Fruit fly (Drosophila melanogaster) whole organism, embryonic: ENCODE measurements around the gene CG33127.
A peak's percentile ranks its signal among the peaks of the same experiment; 100 is the strongest.

Experiments used
- Adf1 ChIP-seq: fragments of 200-800 bp; sonication (Bioruptor generic); IDR thresholded peaks from 2 replicates; pipeline ENCODE4 v1.3.6; 2022; ENCODE audit warnings: missing biosample characterization, missing genetic modification characterization
- Atf6 ChIP-seq: fragments of 200-800 bp; sonication (Bioruptor generic); IDR thresholded peaks from 2 replicates; pipeline ENCODE4 v1.3.6; 2022; ENCODE audit warnings: missing biosample characterization, missing genetic modification characterization
- Awh ChIP-seq: fragments of 200-800 bp; sonication (Bioruptor generic); IDR thresholded peaks from 2 replicates; pipeline ENCODE4, ENCODE4 v1.3.6; 2022; ENCODE audit warnings: missing biosample characterization, missing genetic modification characterization
- Bteb2 ChIP-seq: fragments of 200-800 bp; sonication (Bioruptor generic); optimal IDR thresholded peaks from 2 replicates; lab custom pipeline; 2016; ENCODE audit warnings: missing biosample characterization, missing genetic modification characterization
- CG1024 ChIP-seq: fragments of 200-800 bp; sonication (Bioruptor generic); IDR thresholded peaks from 2 replicates; pipeline ENCODE4 v1.3.6; 2022; ENCODE audit warnings: missing biosample characterization, missing genetic modification characterization
- CG10366 ChIP-seq: fragments of 200-800 bp; sonication (Bioruptor generic); IDR thresholded peaks from 2 replicates; pipeline ENCODE4 v1.3.6; 2022; ENCODE audit warnings: missing biosample characterization, missing genetic modification characterization
- CG10543 ChIP-seq: fragments of 200-800 bp; sonication (Bioruptor generic); optimal IDR thresholded peaks from 3 replicates; lab custom pipeline; 2017; ENCODE audit warnings: missing biosample characterization, mild to moderate bottlenecking, missing genetic modification characterization, moderate library complexity
- CG11085 ChIP-seq: fragments of 200-800 bp; sonication (Bioruptor generic); IDR thresholded peaks from 2 replicates; pipeline ENCODE4 v1.3.6; 2022; ENCODE audit warnings: missing biosample characterization, missing genetic modification characterization
- CG12155 ChIP-seq: fragments of 200-800 bp; sonication (Bioruptor generic); optimal IDR thresholded peaks from 3 replicates; lab custom pipeline; 2016; ENCODE audit warnings: missing biosample characterization, missing genetic modification characterization
- CG12236 ChIP-seq: fragments of 200-800 bp; sonication (Bioruptor generic); optimal IDR thresholded peaks from 2 replicates; lab custom pipeline; 2016; ENCODE audit warnings: missing biosample characterization, missing genetic modification characterization
- CG15514 ChIP-seq: fragments of 200-800 bp; sonication (Bioruptor generic); optimal IDR thresholded peaks from 3 replicates; lab custom pipeline; 2017; ENCODE audit warnings: missing biosample characterization, missing genetic modification characterization, mild to moderate bottlenecking, moderate library complexity, missing genetic modification reagents
- CG16779 ChIP-seq: fragments of 200-800 bp; sonication (Bioruptor generic); IDR thresholded peaks from 2 replicates; pipeline ENCODE4 v1.3.6; 2022; ENCODE audit warnings: missing biosample characterization, missing genetic modification characterization
- CG17568 ChIP-seq: fragments of 200-800 bp; sonication (Bioruptor generic); optimal IDR thresholded peaks from 2 replicates; lab custom pipeline; 2018; ENCODE audit warnings: missing biosample characterization, mild to moderate bottlenecking, missing genetic modification characterization, moderate library complexity
- CG17802 ChIP-seq: fragments of 200-800 bp; sonication (Bioruptor generic); optimal IDR thresholded peaks from 2 replicates; lab custom pipeline; 2018; ENCODE audit warnings: missing biosample characterization, mild to moderate bottlenecking, missing genetic modification characterization, moderate library complexity
- CG18619 ChIP-seq: fragments of 200-800 bp; sonication (Bioruptor generic); optimal IDR thresholded peaks from 3 replicates; lab custom pipeline; 2017; ENCODE audit warnings: missing biosample characterization, mild to moderate bottlenecking, missing genetic modification characterization
- CG2712 ChIP-seq: fragments of 200-800 bp; optimal IDR thresholded peaks from 3 replicates; lab custom pipeline; 2019; ENCODE audit warnings: missing biosample characterization, mild to moderate bottlenecking, missing genetic modification characterization, moderate library complexity
- CG4360 ChIP-seq: fragments of 200-800 bp; sonication (Bioruptor generic); IDR thresholded peaks from 2 replicates; pipeline ENCODE4 v1.3.6; 2022; ENCODE audit warnings: missing biosample characterization, missing genetic modification characterization
- CG4404 ChIP-seq: fragments of 200-800 bp; sonication (Bioruptor generic); IDR thresholded peaks from 2 replicates; pipeline ENCODE4 v1.3.6; 2022; ENCODE audit warnings: missing biosample characterization, missing genetic modification characterization
- CG4424 ChIP-seq: fragments of 200-800 bp; sonication (Bioruptor generic); optimal IDR thresholded peaks from 3 replicates; lab custom pipeline; 2016; ENCODE audit warnings: missing biosample characterization, missing genetic modification characterization
- CG4707 ChIP-seq: fragments of 200-800 bp; sonication (Bioruptor generic); optimal IDR thresholded peaks from 2 replicates; lab custom pipeline; 2018; ENCODE audit warnings: missing biosample characterization, mild to moderate bottlenecking, missing genetic modification characterization, moderate library complexity
- CTCF ChIP-seq: fragments of 200-800 bp; sonication (Bioruptor generic); optimal IDR thresholded peaks from 2 replicates; lab custom pipeline; 2017; ENCODE audit warnings: missing biosample characterization, mild to moderate bottlenecking, missing genetic modification characterization, moderate library complexity
- CoRest ChIP-seq: fragments of 200-800 bp; sonication (Bioruptor generic); optimal IDR thresholded peaks from 3 replicates; lab custom pipeline; 2018; ENCODE audit warnings: missing biosample characterization, mild to moderate bottlenecking, missing genetic modification characterization, moderate library complexity
- Dbx ChIP-seq: fragments of 200-800 bp; sonication (Bioruptor generic); IDR thresholded peaks from 3 replicates; pipeline ENCODE4 v1.3.6; 2022; ENCODE audit warnings: missing biosample characterization, missing genetic modification characterization
- Doc2 ChIP-seq: fragments of 200-800 bp; sonication (Bioruptor generic); IDR thresholded peaks from 2 replicates; pipeline ENCODE4 v1.3.6; 2022; ENCODE audit warnings: missing biosample characterization, missing genetic modification characterization
- Dref ChIP-seq: fragments of 200-800 bp; sonication (Bioruptor generic); IDR thresholded peaks from 2 replicates; pipeline ENCODE4 v1.3.6; 2022; ENCODE audit warnings: missing biosample characterization, missing genetic modification characterization
- Hsf ChIP-seq: fragments of 200-800 bp; sonication (Bioruptor generic); optimal IDR thresholded peaks from 3 replicates; lab custom pipeline; 2016; ENCODE audit warnings: missing biosample characterization, missing genetic modification characterization
- Lhr ChIP-seq: fragments of 200-800 bp; sonication (Bioruptor generic); optimal IDR thresholded peaks from 3 replicates; lab custom pipeline; 2017; ENCODE audit warnings: mild to moderate bottlenecking, missing biosample characterization, missing genetic modification reagents, missing genetic modification characterization
- Oli ChIP-seq: fragments of 200-800 bp; sonication (Bioruptor generic); optimal IDR thresholded peaks from 2 replicates; lab custom pipeline; 2018; ENCODE audit warnings: missing biosample characterization, mild to moderate bottlenecking, missing genetic modification characterization, moderate library complexity
- Optix ChIP-seq: fragments of 200-800 bp; sonication (Bioruptor generic); IDR thresholded peaks from 3 replicates; pipeline ENCODE4 v1.3.6; 2022; ENCODE audit warnings: missing biosample characterization, missing genetic modification characterization
- PHDP ChIP-seq: fragments of 200-800 bp; sonication (Bioruptor generic); optimal IDR thresholded peaks from 3 replicates; lab custom pipeline; 2018; ENCODE audit warnings: missing biosample characterization, mild to moderate bottlenecking, missing genetic modification characterization, moderate library complexity
- Usf ChIP-seq: fragments of 200-800 bp; sonication (Bioruptor generic); optimal IDR thresholded peaks from 2 replicates; lab custom pipeline; 2017; ENCODE audit warnings: missing genotype, missing biosample characterization, missing genetic modification characterization
- ara ChIP-seq: fragments of 200-800 bp; sonication (Bioruptor generic); IDR thresholded peaks from 2 replicates; pipeline ENCODE4 v1.3.6; 2022; ENCODE audit warnings: missing biosample characterization, missing genetic modification characterization
- ash1 ChIP-seq: fragments of 200-800 bp; sonication (Bioruptor generic); optimal IDR thresholded peaks from 2 replicates; lab custom pipeline; 2018; ENCODE audit warnings: missing biosample characterization, mild to moderate bottlenecking, missing genetic modification characterization
- az2 ChIP-seq: fragments of 200-800 bp; sonication (Bioruptor generic); optimal IDR thresholded peaks from 3 replicates; lab custom pipeline; 2016; ENCODE audit warnings: missing biosample characterization, missing genetic modification characterization
- bbx ChIP-seq: fragments of 200-800 bp; sonication (Bioruptor generic); IDR thresholded peaks from 2 replicates; pipeline ENCODE4 v1.3.6; 2022; ENCODE audit warnings: missing biosample characterization, missing genetic modification characterization; ENCODE audit not compliant: partially characterized antibody
- bowl ChIP-seq: fragments of 200-800 bp; sonication (Bioruptor generic); IDR thresholded peaks from 2 replicates; pipeline ENCODE4 v1.3.6; 2022; ENCODE audit warnings: missing biosample characterization, missing genetic modification characterization
- cas ChIP-seq: fragments of 200-800 bp; sonication (Bioruptor generic); IDR thresholded peaks from 2 replicates; pipeline ENCODE4 v1.3.6; 2022; ENCODE audit warnings: missing biosample characterization, missing genetic modification characterization
- cg ChIP-seq: fragments of 200-800 bp; sonication (Bioruptor generic); optimal IDR thresholded peaks from 3 replicates; lab custom pipeline; 2019; ENCODE audit warnings: missing biosample characterization, mild to moderate bottlenecking, missing genetic modification characterization, moderate library complexity
- dan ChIP-seq: fragments of 200-800 bp; sonication (Bioruptor generic); IDR thresholded peaks from 2 replicates; pipeline ENCODE4 v1.3.6; 2022; ENCODE audit warnings: missing biosample characterization, missing genetic modification characterization
- disco-r ChIP-seq: fragments of 200-800 bp; sonication (Bioruptor generic); optimal IDR thresholded peaks from 2 replicates; lab custom pipeline; 2016; ENCODE audit warnings: missing biosample characterization, missing genetic modification characterization
- fd102C ChIP-seq: fragments of 200-800 bp; sonication (Bioruptor generic); optimal IDR thresholded peaks from 2 replicates; lab custom pipeline; 2018; ENCODE audit warnings: missing biosample characterization, mild to moderate bottlenecking, missing genetic modification characterization, moderate library complexity
- gfzf ChIP-seq: fragments of 200-800 bp; sonication (Bioruptor generic); optimal IDR thresholded peaks from 2 replicates; lab custom pipeline; 2016; ENCODE audit warnings: missing biosample characterization, mild to moderate bottlenecking, missing genetic modification characterization, moderate library complexity
- h ChIP-seq: fragments of >200 bp; optimal IDR thresholded peaks from 2 replicates; lab custom pipeline; 2017
- ham ChIP-seq: fragments of 200-800 bp; sonication (Bioruptor generic); IDR thresholded peaks from 2 replicates; pipeline ENCODE4 v1.3.6; 2022; ENCODE audit warnings: missing biosample characterization, missing genetic modification characterization
- lmd ChIP-seq: fragments of 200-800 bp; sonication (Bioruptor generic); IDR thresholded peaks from 2 replicates; pipeline ENCODE4 v1.3.6; 2022; ENCODE audit warnings: missing biosample characterization, missing genetic modification characterization
- pzg ChIP-seq: fragments of 200-800 bp; sonication (Bioruptor generic); optimal IDR thresholded peaks from 3 replicates; lab custom pipeline; 2018; ENCODE audit warnings: missing biosample characterization, mild to moderate bottlenecking, missing genetic modification characterization, moderate library complexity
- ranshi ChIP-seq: fragments of 200-800 bp; sonication (Bioruptor generic); IDR thresholded peaks from 2 replicates; pipeline ENCODE4 v1.3.6; 2022; ENCODE audit warnings: missing biosample characterization, missing genetic modification characterization
- run ChIP-seq: fragments of 200-800 bp; sonication (Bioruptor generic); optimal IDR thresholded peaks from 3 replicates; lab custom pipeline; 2018; ENCODE audit warnings: missing biosample characterization, mild to moderate bottlenecking, missing genetic modification characterization
- scrt ChIP-seq: fragments of 200-800 bp; sonication (Bioruptor generic); optimal IDR thresholded peaks from 2 replicates; lab custom pipeline; 2018; ENCODE audit warnings: missing biosample characterization, mild to moderate bottlenecking, missing genetic modification characterization, moderate library complexity
- tap ChIP-seq: fragments of 200-800 bp; optimal IDR thresholded peaks from 3 replicates; lab custom pipeline; 2019; ENCODE audit warnings: missing biosample characterization, mild to moderate bottlenecking, missing genetic modification characterization, moderate library complexity
- twi ChIP-seq: fragments of 200-800 bp; optimal IDR thresholded peaks from 2 replicates; lab custom pipeline; 2019; ENCODE audit warnings: missing biosample characterization, mild to moderate bottlenecking, missing genetic modification characterization, moderate library complexity
- wor ChIP-seq: fragments of 200-800 bp; sonication (Bioruptor generic); IDR thresholded peaks from 2 replicates; pipeline ENCODE4 v1.3.6; 2022; ENCODE audit warnings: missing biosample characterization, missing genetic modification characterization
- zen2 ChIP-seq: fragments of 200-800 bp; sonication (Bioruptor generic); IDR thresholded peaks from 3 replicates; pipeline ENCODE4 v1.3.6; 2022; ENCODE audit warnings: missing biosample characterization, missing genetic modification characterization; ENCODE audit not compliant: partially characterized antibody

Gene CG33127

dm6 chr2L:305646-306045 lies 16.3 kb upstream of the CG33127 start, which contains the start of gene Plc21C (continued):
- no peak for TF ChIP-seq Awh (GFP tag; lab: Robert Waterston, UW)
- TF ChIP-seq Atf6 (GFP tag; lab: Robert Waterston, UW): peak; percentile 42; the same call in 1 of the 2 replicates
- TF ChIP-seq scrt (GFP tag; lab: Kevin White, UChicago): peak; percentile 12
- no peak for TF ChIP-seq ara (GFP tag; lab: Robert Waterston, UW)
- peak; percentile 26 for TF ChIP-seq CG4424 (GFP tag; lab: Kevin White, UChicago)
- peak; percentile 52 for TF ChIP-seq CTCF
- TF ChIP-seq cg (GFP tag; lab: Kevin White, UChicago): no peak
- TF ChIP-seq cas (GFP tag; lab: Robert Waterston, UW): no peak
- TF ChIP-seq h: no peak
- no peak; the same call in 1 of the 2 replicates for TF ChIP-seq CG10366 (GFP tag; lab: Robert Waterston, UW)
- TF ChIP-seq zen2: no peak; the same call in 2 of the 3 replicates
- no peak for TF ChIP-seq Usf (GFP tag; lab: Kevin White, UChicago)
- TF ChIP-seq CG11085: peak; percentile 56; the same call in 1 of the 2 replicates
- TF ChIP-seq CG4707 (GFP tag; lab: Kevin White, UChicago): no peak
- peak; percentile 32 for TF ChIP-seq twi (tag; lab: Kevin White, UChicago)
- 0 out of 2 replicates have a peak, but pooled peaks have one; percentile 22 for TF ChIP-seq CG4404
- no peak for TF ChIP-seq CG4360 (GFP tag; lab: Robert Waterston, UW)
- no peak for TF ChIP-seq ranshi (GFP tag; lab: Robert Waterston, UW)
- TF ChIP-seq Hsf: peak; percentile 63
- peak; percentile 32 for TF ChIP-seq Bteb2 (GFP tag; lab: Kevin White, UChicago)
- TF ChIP-seq CoRest (tag; lab: Kevin White, UChicago): peak; percentile 69
- TF ChIP-seq PHDP (tag; lab: Kevin White, UChicago): peak; percentile 59
- TF ChIP-seq lmd (GFP tag; lab: Robert Waterston, UW): no peak
- TF ChIP-seq bowl (GFP tag; lab: Robert Waterston, UW): no peak
- TF ChIP-seq CG12236 (GFP tag; lab: Kevin White, UChicago): no peak
- peak; percentile 40 for TF ChIP-seq run (tag; lab: Kevin White, UChicago)
- no peak for TF ChIP-seq Doc2
- TF ChIP-seq dan (GFP tag; lab: Robert Waterston, UW): no peak
- no peak for TF ChIP-seq CG17802
- no peak for TF ChIP-seq CG18619 (GFP tag; lab: Kevin White, UChicago)
- no peak for TF ChIP-seq CG1024
- TF ChIP-seq wor: no peak
- TF ChIP-seq Lhr (GFP tag; lab: Kevin White, UChicago): peak; percentile 75
- TF ChIP-seq ash1 (GFP tag; lab: Kevin White, UChicago): no peak
- no peak for TF ChIP-seq CG16779 (GFP tag; lab: Robert Waterston, UW)
- peak; percentile 48 for TF ChIP-seq CG10543
- TF ChIP-seq CG2712: peak; percentile 60
- TF ChIP-seq ham (GFP tag; lab: Robert Waterston, UW): no peak
- peak; percentile 91 for TF ChIP-seq CG12155 (GFP tag; lab: Kevin White, UChicago)
- TF ChIP-seq CG17568 (GFP tag; lab: Kevin White, UChicago): peak; percentile 17
- no peak for TF ChIP-seq tap (tag; lab: Kevin White, UChicago)
- no peak for TF ChIP-seq Oli (tag; lab: Kevin White, UChicago)
- TF ChIP-seq Optix (GFP tag; lab: Robert Waterston, UW): no peak
- peak; percentile 26 for TF ChIP-seq az2 (GFP tag; lab: Kevin White, UChicago)
- TF ChIP-seq Dref (GFP tag; lab: Robert Waterston, UW): peak; percentile 41; the same call in 1 of the 2 replicates
- TF ChIP-seq Dbx: peak; percentile 59; the same call in 2 of the 3 replicates
- peak; percentile 88 for TF ChIP-seq CG15514 (GFP tag; lab: Kevin White, UChicago)
- TF ChIP-seq gfzf (GFP tag; lab: Kevin White, UChicago): peak; percentile 93
- TF ChIP-seq fd102C (GFP tag; lab: Kevin White, UChicago): no peak
- TF ChIP-seq Adf1 (GFP tag; lab: Robert Waterston, UW): peak; percentile 92
- no peak for TF ChIP-seq disco-r (GFP tag; lab: Kevin White, UChicago)
- peak; percentile 96 for TF ChIP-seq pzg
- no peak for TF ChIP-seq bbx (GFP tag; lab: Robert Waterston, UW)
